Worm (Caenorhabditis elegans) whole organism, L1 larva: ENCODE results near the gene srh-177.

Source experiments
- C04F5.9 ChIP-seq: sonication (generic microtip); optimal IDR thresholded peaks from 2 replicates; lab custom pipeline; 2016; ENCODE audit warnings: missing genetic modification characterization, missing compliant biosample characterization
- Y116A8C.19 ChIP-seq: sonication (generic microtip); optimal IDR thresholded peaks from 2 replicates; lab custom pipeline; 2016; ENCODE audit warnings: missing compliant biosample characterization, missing genetic modification characterization, borderline replicate concordance
- aha-1 ChIP-seq: fragments of 150-350 bp; optimal IDR thresholded peaks from 2 replicates; lab custom pipeline; 2014; ENCODE audit warnings: missing biosample characterization, missing genetic modification characterization
- blmp-1 ChIP-seq: fragments of 150-350 bp; optimal IDR thresholded peaks from 2 replicates; lab custom pipeline; 2014; ENCODE audit warnings: missing biosample characterization, missing genetic modification characterization
- ceh-90 ChIP-seq: sonication (generic microtip); optimal IDR thresholded peaks from 2 replicates; lab custom pipeline; 2016; ENCODE audit warnings: missing genetic modification characterization, missing compliant biosample characterization
- ces-1 ChIP-seq: fragments of 150-350 bp; optimal IDR thresholded peaks from 2 replicates; lab custom pipeline; 2014; ENCODE audit warnings: missing biosample characterization, missing genetic modification reagents, missing genetic modification characterization
- dpl-1 ChIP-seq, 3 experiments: fragments of 150-350 bp in 2 of 3; sonication (generic microtip) in 1 of 3; optimal IDR thresholded peaks; 2 replicates each; lab custom pipeline; 2014 to 2017; ENCODE audit warnings: missing biosample characterization in 3 of 3, missing genetic modification characterization in 3 of 3, missing genetic modification reagents in 3 of 3
- dsc-1 ChIP-seq: sonication (generic microtip); optimal IDR thresholded peaks from 2 replicates; lab custom pipeline; 2016; ENCODE audit warnings: mild to moderate bottlenecking, missing genetic modification characterization, missing compliant biosample characterization
- efl-1 ChIP-seq, 4 experiments: fragments of 150-350 bp; optimal IDR thresholded peaks in 3 of 4; peaks in 1 of 4; 1 replicate in 1 of 4; 2 replicates in 3 of 4; lab custom pipeline; 2014; ENCODE audit warnings: missing biosample characterization in 2 of 4, missing genetic modification characterization in 2 of 4, missing genetic modification reagents in 2 of 4
- fkh-8 ChIP-seq: sonication (generic microtip); optimal IDR thresholded peaks from 2 replicates; lab custom pipeline; 2016; ENCODE audit warnings: mild to moderate bottlenecking, missing genetic modification characterization, missing compliant biosample characterization
- fos-1 ChIP-seq: fragments of 150-350 bp; optimal IDR thresholded peaks from 2 replicates; lab custom pipeline; 2014; ENCODE audit warnings: missing biosample characterization, missing genetic modification characterization
- grh-1 ChIP-seq: fragments of 200-800 bp; sonication (Bioruptor generic); IDR thresholded peaks from 2 replicates; pipeline ENCODE4 v1.3.6; 2022; ENCODE audit warnings: missing genetic modification reagents, missing genetic modification characterization, missing compliant biosample characterization
- hlh-4 ChIP-seq: sonication (generic microtip); optimal IDR thresholded peaks from 2 replicates; lab custom pipeline; 2016; ENCODE audit warnings: mild to moderate bottlenecking, missing genetic modification characterization, missing compliant biosample characterization
- hpl-2 ChIP-seq: fragments of 150-350 bp; optimal IDR thresholded peaks from 2 replicates; lab custom pipeline; 2014; ENCODE audit warnings: missing biosample characterization, missing genetic modification reagents, missing genetic modification characterization
- irx-1 ChIP-seq: sonication (generic microtip); optimal IDR thresholded peaks from 2 replicates; lab custom pipeline; 2016; ENCODE audit warnings: missing genetic modification characterization, missing compliant biosample characterization
- jun-1 ChIP-seq: fragments of 150-350 bp; optimal IDR thresholded peaks from 2 replicates; lab custom pipeline; 2014; ENCODE audit warnings: missing biosample characterization, missing genetic modification reagents, missing genetic modification characterization
- lin-14 ChIP-seq: fragments of 200-800 bp; sonication (Bioruptor generic); optimal IDR thresholded peaks from 2 replicates; lab custom pipeline; 2018; ENCODE audit warnings: mild to moderate bottlenecking, missing genetic modification characterization, moderate library complexity, missing compliant biosample characterization
- lir-3 ChIP-seq: sonication (generic microtip); optimal IDR thresholded peaks from 2 replicates; lab custom pipeline; 2016; ENCODE audit warnings: mild to moderate bottlenecking, missing genetic modification characterization, moderate library complexity, missing compliant biosample characterization; ENCODE audit not compliant: poor library complexity
- mdl-1 ChIP-seq, 2 experiments: fragments of 150-350 bp; optimal IDR thresholded peaks; 2 replicates each; lab custom pipeline; 2014 to 2017; ENCODE audit warnings: missing biosample characterization in 2 of 2, missing genetic modification characterization in 2 of 2, inconsistent platforms in 1 of 2
- mep-1 ChIP-seq: fragments of 150-350 bp; optimal IDR thresholded peaks from 2 replicates; lab custom pipeline; 2014; ENCODE audit warnings: missing biosample characterization, missing genetic modification characterization
- nhr-12 ChIP-seq: sonication (generic microtip); optimal IDR thresholded peaks from 2 replicates; lab custom pipeline; 2017; ENCODE audit warnings: missing biosample characterization, missing genetic modification characterization
- nhr-19 ChIP-seq: fragments of 200-800 bp; sonication (Bioruptor generic); conservative IDR thresholded peaks from 2 replicates; pipeline ENCODE4 v1.3.6; 2022; ENCODE audit warnings: missing genetic modification characterization, missing compliant biosample characterization
- nhr-20 ChIP-seq: sonication (generic microtip); optimal IDR thresholded peaks from 2 replicates; lab custom pipeline; 2016; ENCODE audit warnings: mild to moderate bottlenecking, missing genetic modification characterization, missing compliant biosample characterization
- nhr-237 ChIP-seq: fragments of 150-350 bp; optimal IDR thresholded peaks from 2 replicates; lab custom pipeline; 2014; ENCODE audit warnings: missing biosample characterization, missing genetic modification characterization
- nhr-28 ChIP-seq: fragments of 150-350 bp; optimal IDR thresholded peaks from 2 replicates; lab custom pipeline; 2014; ENCODE audit warnings: missing biosample characterization, missing genetic modification characterization
- nhr-76 ChIP-seq: sonication (generic microtip); optimal IDR thresholded peaks from 2 replicates; lab custom pipeline; 2017; ENCODE audit warnings: missing biosample characterization, missing genetic modification characterization
- nhr-77 ChIP-seq: fragments of 150-350 bp; optimal IDR thresholded peaks from 2 replicates; lab custom pipeline; 2014; ENCODE audit warnings: missing biosample characterization, missing genetic modification characterization
- nhr-85 ChIP-seq: sonication (generic microtip); peaks from one replicate; lab custom pipeline; 2016; ENCODE audit warnings: missing genetic modification characterization, inconsistent platforms, missing compliant biosample characterization
- nhr-90 ChIP-seq: sonication (generic microtip); optimal IDR thresholded peaks from 2 replicates; lab custom pipeline; 2016; ENCODE audit warnings: mild to moderate bottlenecking, missing genetic modification characterization, missing compliant biosample characterization; ENCODE audit not compliant: poor library complexity
- pag-3 ChIP-seq: sonication (generic microtip); optimal IDR thresholded peaks from 2 replicates; lab custom pipeline; 2017; ENCODE audit warnings: missing genetic modification characterization, mild to moderate bottlenecking, missing compliant biosample characterization, antibody characterized with exemption, borderline replicate concordance; ENCODE audit not compliant: insufficient read depth
- pax-3 ChIP-seq: fragments of 200-800 bp; sonication (Bioruptor generic); optimal IDR thresholded peaks from 2 replicates; lab custom pipeline; 2018; ENCODE audit warnings: mild to moderate bottlenecking, missing genetic modification characterization, moderate library complexity, missing compliant biosample characterization
- pqm-1 ChIP-seq: sonication (generic microtip); optimal IDR thresholded peaks from 3 replicates; lab custom pipeline; 2017; ENCODE audit warnings: missing biosample characterization, missing genetic modification characterization
- skn-1 ChIP-seq: fragments of 150-350 bp; optimal IDR thresholded peaks from 2 replicates; lab custom pipeline; 2014; ENCODE audit warnings: missing biosample characterization, missing genetic modification characterization
- snu-23 ChIP-seq: sonication (generic microtip); optimal IDR thresholded peaks from 2 replicates; lab custom pipeline; 2016; ENCODE audit warnings: missing genetic modification characterization, missing compliant biosample characterization
- sox-4 ChIP-seq: sonication (generic microtip); optimal IDR thresholded peaks from 2 replicates; lab custom pipeline; 2016; ENCODE audit warnings: missing genetic modification characterization, missing compliant biosample characterization
- sup-37 ChIP-seq: fragments of 200-800 bp; sonication (Bioruptor generic); optimal IDR thresholded peaks from 2 replicates; lab custom pipeline; 2018; ENCODE audit warnings: mild to moderate bottlenecking, missing genetic modification characterization, missing compliant biosample characterization
- swsn-7 ChIP-seq: sonication (generic microtip); optimal IDR thresholded peaks from 2 replicates; lab custom pipeline; 2016; ENCODE audit warnings: missing genetic modification characterization, missing compliant biosample characterization
- unc-130 ChIP-seq: fragments of 150-350 bp; optimal IDR thresholded peaks from 2 replicates; lab custom pipeline; 2017; ENCODE audit warnings: missing biosample characterization, missing genetic modification characterization, inconsistent platforms
- unc-30 ChIP-seq: sonication (generic microtip); optimal IDR thresholded peaks from 2 replicates; lab custom pipeline; 2017; ENCODE audit warnings: missing biosample characterization, missing genetic modification characterization
- unc-86 ChIP-seq: sonication (generic microtip); optimal IDR thresholded peaks from 2 replicates; lab custom pipeline; 2016; ENCODE audit warnings: missing genetic modification characterization, missing compliant biosample characterization
- unc-98 ChIP-seq: fragments of 200-800 bp; sonication (Bioruptor generic); IDR thresholded peaks from 2 replicates; pipeline ENCODE4 v1.3.6; 2022; ENCODE audit warnings: missing genetic modification characterization, missing compliant biosample characterization
- zag-1 ChIP-seq: fragments of 150-350 bp; optimal IDR thresholded peaks from 2 replicates; lab custom pipeline; 2014; ENCODE audit warnings: missing biosample characterization, missing genetic modification characterization
- zip-4 ChIP-seq: fragments of 200-800 bp; sonication (Bioruptor generic); optimal IDR thresholded peaks from 2 replicates; lab custom pipeline; 2018; ENCODE audit warnings: mild to moderate bottlenecking, missing genetic modification characterization, moderate library complexity, missing compliant biosample characterization
- ztf-4 ChIP-seq: fragments of 150-350 bp; optimal IDR thresholded peaks from 2 replicates; lab custom pipeline; 2014; ENCODE audit warnings: missing biosample characterization, missing genetic modification characterization

srh-177 gene

DNA sequence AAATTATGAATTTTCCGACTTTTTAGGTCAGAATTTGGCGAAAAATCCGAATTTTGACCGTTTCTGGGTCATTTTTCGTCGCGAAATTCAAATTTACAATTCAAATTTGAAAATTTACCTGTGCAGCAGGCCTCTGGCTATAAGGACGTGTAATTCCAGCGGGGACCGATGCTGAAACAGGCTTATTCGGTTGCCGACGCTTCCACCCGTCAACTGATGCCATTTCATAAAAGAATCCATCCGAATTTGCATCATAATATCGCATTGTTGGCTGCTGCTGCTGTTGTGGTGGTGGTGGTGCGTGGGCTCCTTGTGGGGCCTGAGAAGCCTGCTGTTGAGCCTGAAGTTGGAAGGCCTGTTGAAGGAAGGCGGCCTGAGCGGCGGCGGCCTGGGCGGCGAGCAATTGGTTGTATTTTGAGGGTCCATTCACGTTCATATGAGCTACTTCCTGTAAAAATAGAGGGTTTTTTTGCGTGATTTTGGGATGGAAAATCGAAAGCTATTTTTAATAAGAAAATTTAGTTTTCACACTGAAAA, 30.5 kb upstream of the srh-177 start:
- TF ChIP-seq sup-37 (GFP tag; lab: Kevin White, UChicago) (no peak), nhr-237 (no peak), unc-130 (tag; lab: Kevin White, UChicago) (no peak), aha-1 (tag; lab: Kevin White, UChicago) (no peak), grh-1 (GFP tag; lab: Robert Waterston, UW) (no peak), jun-1 (tag; lab: Kevin White, UChicago) (no peak)
- TF ChIP-seq, all 84 proteins: peak for 0

DNA sequence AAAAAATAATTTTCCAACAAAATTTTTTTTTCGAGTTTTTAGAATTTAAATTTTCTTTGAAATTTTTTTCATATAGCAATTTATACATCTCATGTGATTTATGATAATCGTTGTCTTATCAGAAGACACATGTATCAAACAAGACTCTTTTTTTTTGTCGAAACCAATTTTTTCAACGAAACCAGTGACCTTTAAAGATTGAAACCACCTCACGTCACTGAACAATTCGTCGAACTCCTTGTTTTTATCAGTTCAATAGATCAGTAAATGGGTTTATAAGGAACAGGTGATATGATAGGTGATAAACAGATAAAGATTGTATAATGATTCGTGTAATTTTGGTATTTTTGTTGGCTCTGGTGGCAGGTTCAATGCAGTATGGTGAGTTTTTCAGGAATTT, 24.7 kb upstream of the srh-177 start, which contains the start of gene cnc-7:
TSS of gene cnc-7 (plus strand) at position 301 of the 400 bp plus-strand sequence.
- TF ChIP-seq sox-4 (no peak), nhr-76 (tag; lab: Kevin White, UChicago) (no peak), irx-1 (tag; lab: Kevin White, UChicago) (no peak), hlh-4 (tag; lab: Kevin White, UChicago) (no peak), ztf-4 (tag; lab: Kevin White, UChicago) (no peak), nhr-19 (GFP tag; lab: Robert Waterston, UW) (no peak), aha-1 (tag; lab: Kevin White, UChicago) (no peak), pax-3 (tag; lab: Kevin White, UChicago) (no peak), hpl-2 (GFP tag; lab: Kevin White, UChicago) (no peak), swsn-7 (tag; lab: Kevin White, UChicago) (no peak), lir-3 (no peak), mep-1 (tag; lab: Kevin White, UChicago) (no peak), pag-3 (no peak)

DNA sequence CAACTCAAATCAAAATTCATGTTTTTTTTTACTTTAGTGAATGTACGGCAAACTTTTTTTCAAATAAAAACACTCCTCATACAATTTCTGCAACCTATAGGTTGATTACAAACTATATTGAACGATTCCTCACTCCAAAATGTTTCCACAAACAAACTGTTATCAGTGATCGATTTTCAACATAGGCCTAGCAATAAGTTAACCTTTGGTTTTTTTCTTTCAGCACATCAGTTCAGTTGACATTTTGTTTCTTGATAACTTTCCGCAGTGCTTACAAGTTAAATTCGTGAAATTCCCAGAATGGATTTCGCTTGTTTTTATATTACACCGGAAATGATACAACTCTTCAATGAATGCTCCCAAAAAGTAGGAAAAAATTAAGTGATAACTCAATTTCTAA, 18.4 kb upstream of the srh-177 start, which contains the start of gene F53H2.1:
TSS of gene F53H2.1 (plus strand) at position 301 of the 400 bp plus-strand sequence.
- TF ChIP-seq nhr-85 (tag; lab: Kevin White, UChicago) = peak; percentile 50
- TF ChIP-seq lir-3 = no peak
- TF ChIP-seq unc-98 (GFP tag; lab: Robert Waterston, UW) = no peak
- TF ChIP-seq, all 84 proteins: peak for 1

DNA sequence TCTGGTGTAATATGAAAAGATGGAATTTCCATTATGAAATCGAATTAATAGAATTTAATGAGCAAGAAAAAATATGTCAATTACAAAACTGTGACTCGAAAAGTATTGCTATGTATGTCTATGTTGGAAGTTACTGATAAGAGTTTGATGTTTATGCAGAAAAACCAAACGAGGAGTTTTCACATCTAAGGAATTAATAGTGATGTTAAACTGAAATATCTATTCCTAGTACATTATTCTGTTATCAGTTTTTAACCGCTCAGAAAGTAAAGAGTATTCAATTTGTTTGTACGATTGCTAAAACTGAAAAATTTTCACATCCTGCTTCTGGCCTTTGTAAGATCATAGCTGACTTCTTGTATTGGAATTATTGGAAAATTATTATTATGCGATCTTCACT, 17.9 kb upstream of the srh-177 start, which contains the start of gene K02E2.7:
TSS of gene K02E2.7 (minus strand) at position 101 of the 400 bp plus-strand sequence.
- TF ChIP-seq pag-3 (no peak), C04F5.9 (tag; lab: Kevin White, UChicago) (no peak), unc-30 (no peak), Y116A8C.19 (tag; lab: Kevin White, UChicago) (no peak), ztf-4 (tag; lab: Kevin White, UChicago) (no peak), nhr-28 (tag; lab: Kevin White, UChicago) (no peak)

DNA sequence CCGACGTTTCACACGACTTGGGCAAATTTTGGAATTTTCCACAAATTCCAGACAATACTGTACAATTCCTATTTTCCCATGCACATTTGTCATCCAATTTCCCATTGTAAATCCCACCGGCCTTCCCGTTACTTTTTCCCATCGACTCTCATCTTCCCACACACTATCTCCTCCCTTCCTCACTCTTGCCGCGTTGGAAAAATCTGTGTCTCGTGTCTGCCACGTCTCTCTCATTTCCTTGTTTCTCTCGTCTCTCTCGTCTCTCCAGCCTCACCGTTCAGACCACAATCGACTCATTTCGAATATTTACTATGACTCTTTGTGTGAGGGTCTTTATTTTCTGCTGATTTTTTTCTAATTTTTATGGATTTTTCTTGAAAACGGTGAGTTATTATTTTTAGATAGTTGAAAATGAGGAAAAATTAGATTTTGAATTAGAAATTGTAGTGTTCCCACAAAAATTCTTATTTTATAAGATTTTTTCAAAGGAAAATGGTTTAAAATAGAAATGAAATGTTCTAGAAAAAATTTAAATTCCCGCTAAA, 14.1 kb upstream of the srh-177 start, which contains the start of gene K02E2.11:
TSS of gene K02E2.11 (plus strand) at position 251 of the 545 bp plus-strand sequence.
- peak; percentile 38 for TF ChIP-seq fos-1 (tag; lab: Kevin White, UChicago)
- no peak for TF ChIP-seq ces-1 (GFP tag; lab: Kevin White, UChicago)
- no peak for TF ChIP-seq ceh-90 (tag; lab: Kevin White, UChicago)
- no peak for TF ChIP-seq nhr-12 (tag; lab: Kevin White, UChicago)
- TF ChIP-seq zag-1 = no peak
- TF ChIP-seq skn-1 (tag; lab: Kevin White, UChicago) = peak; percentile 57
- no peak for TF ChIP-seq nhr-28 (tag; lab: Kevin White, UChicago)
- peak; percentile 50 for TF ChIP-seq nhr-20 (tag; lab: Kevin White, UChicago)
- no peak for TF ChIP-seq nhr-77 (tag; lab: Kevin White, UChicago)
- TF ChIP-seq dpl-1 (GFP tag; optimal IDR thresholded peaks at IDR 0.05; lab: Kevin White, UChicago) = peak in 2 of 3 experiments; percentile 4 to 21
- no peak for TF ChIP-seq lin-14 (GFP tag; lab: Kevin White, UChicago)
- TF ChIP-seq fkh-8 (tag; lab: Kevin White, UChicago) = peak; percentile 9
- peak in 1 of 2 experiments; percentile 59 for TF ChIP-seq mdl-1 (tag; optimal IDR thresholded peaks at IDR 0.05; lab: Kevin White, UChicago)
- TF ChIP-seq unc-86 (tag; lab: Kevin White, UChicago) = peak; percentile 14
- peak; percentile 71 for TF ChIP-seq snu-23 (GFP tag; lab: Kevin White, UChicago)
- TF ChIP-seq pqm-1 (tag; lab: Kevin White, UChicago) = no peak
- peak; percentile 40 to 78 for TF ChIP-seq efl-1 (optimal IDR thresholded peaks at IDR 0.05; lab: Kevin White, UChicago)
- TF ChIP-seq efl-1 (GFP tag; optimal IDR thresholded peaks at IDR 0.05 in 1 of 2; lab: Kevin White, UChicago) = peak in 1 of 2 experiments; percentile 19
- TF ChIP-seq hpl-2 (GFP tag; lab: Kevin White, UChicago) = no peak
- peak; percentile 28 for TF ChIP-seq dsc-1 (tag; lab: Kevin White, UChicago)
- no peak for TF ChIP-seq zip-4 (GFP tag; lab: Kevin White, UChicago)
- no peak for TF ChIP-seq nhr-90 (tag; lab: Kevin White, UChicago)
- peak; percentile 41 for TF ChIP-seq mep-1 (tag; lab: Kevin White, UChicago)
- peak; percentile 51 for TF ChIP-seq blmp-1 (tag; lab: Kevin White, UChicago)
